Worm (Caenorhabditis elegans): Measurements from ENCODE around the gene T25D10.4.

T25D10.4 gene

DNA sequence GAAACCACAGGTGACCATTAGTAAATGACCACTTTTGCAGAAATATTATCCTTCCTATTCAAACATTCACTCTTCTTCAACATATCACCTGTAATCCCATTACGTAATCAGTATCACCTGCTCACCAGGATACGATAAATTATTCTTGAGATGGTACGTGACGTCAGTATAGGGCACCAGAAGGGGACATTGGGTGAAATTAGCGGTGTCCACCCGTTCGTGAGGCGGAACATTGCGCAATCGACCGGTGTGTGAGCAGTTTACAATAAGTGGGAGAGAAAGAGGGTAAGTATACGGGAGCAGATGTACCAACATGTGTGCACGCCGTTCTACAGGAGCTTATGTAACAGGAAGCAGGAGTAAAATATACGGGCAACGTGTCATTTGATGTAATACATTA lies 7.9 kb upstream of the T25D10.4 start:
- TF ChIP-seq sup-37 (GFP tag; optimal IDR thresholded peaks at IDR 0.05) (no peak), fkh-8 (tag; optimal IDR thresholded peaks at IDR 0.05) (no peak), unc-62 (GFP tag; optimal IDR thresholded peaks at IDR 0.05) (no peak), ama-1 (optimal IDR thresholded peaks at IDR 0.05) (no peak), fos-1 (tag; optimal IDR thresholded peaks at IDR 0.05) (no peak), nhr-47 (tag; optimal IDR thresholded peaks at IDR 0.05) (no peak), unc-130 (tag; optimal IDR thresholded peaks at IDR 0.05) (no peak), swsn-7 (tag; optimal IDR thresholded peaks at IDR 0.05) (no peak), aly-2 (tag; optimal IDR thresholded peaks at IDR 0.05) (no peak), aha-1 (tag; optimal IDR thresholded peaks at IDR 0.05) (no peak), lin-39 (tag; optimal IDR thresholded peaks at IDR 0.05) (no peak)

DNA sequence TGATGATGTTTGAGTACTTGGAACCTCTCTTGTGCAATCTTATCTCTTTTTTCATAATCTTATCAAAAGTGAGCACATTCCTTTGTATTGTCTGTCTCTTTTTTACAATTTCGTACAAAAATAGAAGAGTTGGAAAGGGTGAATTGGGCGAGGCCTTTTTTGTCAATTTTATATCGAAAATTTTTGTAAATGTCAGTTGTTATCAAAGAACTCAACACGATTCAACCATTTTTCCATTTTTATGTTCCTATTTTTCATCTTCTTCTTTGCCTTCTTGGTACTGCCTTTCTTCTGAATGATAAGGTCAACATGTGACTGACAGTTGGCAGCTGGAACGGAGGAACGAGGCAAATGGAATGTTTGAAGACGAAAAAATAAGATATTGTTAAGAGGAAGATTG lies 3.7 kb upstream of the T25D10.4 start:
- TF ChIP-seq zip-4 (GFP tag; optimal IDR thresholded peaks at IDR 0.05) = no peak
- peak; percentile 28 for TF ChIP-seq pax-3 (tag; optimal IDR thresholded peaks at IDR 0.05)
- TF ChIP-seq egl-27 (tag; optimal IDR thresholded peaks at IDR 0.05) = no peak
- no peak for TF ChIP-seq nhr-85 (tag)
- TF ChIP-seq nhr-47 (tag; optimal IDR thresholded peaks at IDR 0.05) = no peak
- TF ChIP-seq vab-15 (tag; optimal IDR thresholded peaks at IDR 0.05) = no peak
- TF ChIP-seq aly-2 (tag; optimal IDR thresholded peaks at IDR 0.05) = no peak
- TF ChIP-seq Y116A8C.19 (tag; optimal IDR thresholded peaks at IDR 0.05; ENCODE audit: borderline replicate concordance) = no peak
- no peak for TF ChIP-seq nhr-77 (tag; optimal IDR thresholded peaks at IDR 0.05)
- no peak for TF ChIP-seq unc-98 (GFP tag; IDR thresholded peaks at IDR 0.05)
- no peak for TF ChIP-seq nhr-84 (tag; optimal IDR thresholded peaks at IDR 0.05)
- no peak for TF ChIP-seq hlh-17 (GFP tag; optimal IDR thresholded peaks at IDR 0.05; ENCODE audit: borderline replicate concordance)
- no peak for TF ChIP-seq unc-130 (tag; optimal IDR thresholded peaks at IDR 0.05)
- TF ChIP-seq lin-14 (GFP tag; optimal IDR thresholded peaks at IDR 0.05) = peak; percentile 43
- peak in 1 of 6 experiments; percentile 61 for TF ChIP-seq elt-3 (tag; optimal IDR thresholded peaks at IDR 0.05)
- TF ChIP-seq mdl-1 (tag; optimal IDR thresholded peaks at IDR 0.05) = no peak
- no peak for TF ChIP-seq ama-1 (optimal IDR thresholded peaks at IDR 0.05)
- TF ChIP-seq sox-4 (tag; optimal IDR thresholded peaks at IDR 0.05) = no peak
- TF ChIP-seq sptf-1 (tag; optimal IDR thresholded peaks at IDR 0.05) = no peak
- peak in 1 of 2 experiments; percentile 22 for TF ChIP-seq lin-35 (GFP tag; optimal IDR thresholded peaks at IDR 0.05)
- no peak for TF ChIP-seq nhr-20 (tag; optimal IDR thresholded peaks at IDR 0.05)
- no peak for TF ChIP-seq mep-1 (tag; optimal IDR thresholded peaks at IDR 0.05)
- TF ChIP-seq aha-1 (tag; optimal IDR thresholded peaks at IDR 0.05) = no peak
- peak; percentile 89 for TF ChIP-seq elt-2 (tag; optimal IDR thresholded peaks at IDR 0.05)
- TF ChIP-seq hpl-2 (GFP tag; optimal IDR thresholded peaks at IDR 0.05) = no peak

DNA sequence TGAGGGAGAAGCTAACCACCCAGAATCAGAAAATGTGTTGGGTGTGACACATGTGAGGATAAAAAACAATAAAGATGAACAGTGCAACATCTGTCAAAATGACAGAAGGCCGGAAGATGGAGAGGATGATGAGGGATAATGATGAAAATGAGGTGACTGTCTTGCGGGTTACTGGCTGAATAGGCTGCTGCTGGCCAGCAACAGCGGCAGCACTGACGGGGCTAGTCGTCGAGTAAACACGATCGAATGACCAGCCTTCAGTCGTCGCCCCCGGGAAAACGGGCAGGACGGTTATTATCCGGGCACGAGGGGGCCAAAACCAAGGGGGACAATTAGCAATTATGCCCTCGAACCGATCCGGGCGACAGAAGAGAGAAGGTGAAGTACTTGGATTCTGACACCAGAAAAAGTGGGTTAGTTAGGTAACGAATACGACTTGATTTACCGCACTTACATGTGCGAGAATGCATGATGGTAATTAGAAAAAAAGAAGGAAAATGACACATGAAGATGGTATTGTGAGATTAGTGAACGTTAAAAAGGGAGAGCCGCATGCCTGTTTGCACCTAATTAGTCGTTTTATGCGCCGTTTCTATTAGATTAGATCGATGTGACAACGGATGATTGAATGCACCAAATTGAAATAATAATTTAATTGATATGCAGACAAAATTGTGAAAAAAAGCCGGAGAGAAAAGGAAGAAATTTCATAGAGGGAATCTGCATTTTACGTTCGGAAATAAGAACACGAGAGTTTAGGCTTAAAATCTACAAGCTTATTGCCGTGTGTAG lies 1.8 kb upstream of the T25D10.4 start:
- TF ChIP-seq efl-1 (optimal IDR thresholded peaks at IDR 0.05) = no peak
- peak in 1 of 2 experiments; percentile 43 for TF ChIP-seq efl-1 (GFP tag; optimal IDR thresholded peaks at IDR 0.05 in 1 of 2)
- peak; percentile 1 for TF ChIP-seq blmp-1 (tag; optimal IDR thresholded peaks at IDR 0.05)
- TF ChIP-seq lin-13 (GFP tag; optimal IDR thresholded peaks at IDR 0.05) = no peak
- no peak for TF ChIP-seq elt-3 (tag; optimal IDR thresholded peaks at IDR 0.05)
- TF ChIP-seq mep-1 (tag; optimal IDR thresholded peaks at IDR 0.05) = no peak

DNA sequence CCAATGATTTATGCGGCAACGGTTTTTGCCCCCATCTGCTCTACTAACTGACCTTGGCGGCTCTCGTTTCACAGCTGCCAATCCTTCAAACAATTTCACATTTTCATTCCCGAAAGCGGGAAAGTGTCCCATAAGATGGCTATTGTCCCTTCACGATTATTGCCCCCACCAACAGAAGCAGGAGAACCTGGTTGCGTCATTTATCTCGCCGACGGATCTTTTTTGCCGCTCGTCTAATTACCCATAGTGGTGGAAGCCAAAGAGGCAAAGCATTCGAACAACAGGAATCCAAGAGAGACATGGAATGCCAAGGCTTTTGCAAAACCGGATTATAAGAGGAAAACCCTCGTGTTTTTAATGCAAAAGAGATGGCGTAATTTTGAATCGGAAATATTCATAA lies 983 bp downstream of the T25D10.4 start:
- TF ChIP-seq blmp-1 (tag; optimal IDR thresholded peaks at IDR 0.05) (peak; percentile 45), efl-1 (optimal IDR thresholded peaks at IDR 0.05) (no peak), efl-1 (GFP tag; optimal IDR thresholded peaks at IDR 0.05 in 1 of 2) (no peak)

Data from whole organism, L1 larva.